Worm (Caenorhabditis elegans): Measurements from ENCODE around the gene fbxa-77.

DNA sequence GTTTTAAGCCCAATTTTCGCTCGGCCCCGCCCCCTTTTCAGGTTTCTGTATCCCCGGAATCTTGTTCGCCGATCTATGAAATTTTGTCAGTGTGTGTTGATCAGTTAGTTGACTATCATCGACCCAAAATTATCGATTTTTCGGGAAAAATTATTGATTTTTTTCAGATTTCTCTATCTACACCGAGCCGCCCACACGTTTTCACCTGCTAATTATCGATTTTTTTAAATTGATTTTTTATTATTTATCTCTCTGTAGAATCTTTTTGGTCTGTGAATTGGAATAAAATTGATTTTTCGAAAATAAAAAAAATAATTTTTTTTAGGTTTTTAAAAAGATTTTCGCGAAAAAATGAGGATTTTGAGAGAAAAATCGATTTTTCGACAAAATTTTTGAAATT is 42.2 kb upstream of the fbxa-77 start:
- TF ChIP-seq F13C5.2 (tag; optimal IDR thresholded peaks at IDR 0.05), result no peak
- TF ChIP-seq ama-1 (optimal IDR thresholded peaks at IDR 0.05), result no peak
- TF ChIP-seq aly-1 (tag; optimal IDR thresholded peaks at IDR 0.05), result no peak
- no peak for TF ChIP-seq pes-1 (GFP tag; IDR thresholded peaks at IDR 0.05)
- TF ChIP-seq tra-4 (tag; optimal IDR thresholded peaks at IDR 0.05), result no peak
- no peak for TF ChIP-seq ets-7 (tag; optimal IDR thresholded peaks at IDR 0.05)
- TF ChIP-seq flt-1 (GFP tag; IDR thresholded peaks at IDR 0.05), result no peak
- no peak for TF ChIP-seq tbx-37 (GFP tag; conservative IDR thresholded peaks at IDR 0.05)
- no peak for TF ChIP-seq scrt-1 (GFP tag; IDR thresholded peaks at IDR 0.05)
- no peak for TF ChIP-seq hnd-1 (tag; optimal IDR thresholded peaks at IDR 0.05)
